Fruit fly (Drosophila melanogaster) whole organism, prepupa: ENCODE results near the gene Cad88C.

ENCODE experiments used
- Blimp-1 ChIP-seq: fragments of 200-800 bp; sonication (Bioruptor generic); optimal IDR thresholded peaks from 3 replicates; lab custom pipeline; 2017; ENCODE audit warnings: missing biosample characterization, missing genetic modification characterization, mild to moderate bottlenecking, moderate library complexity, missing genetic modification reagents
- CG10631 ChIP-seq: fragments of 200-800 bp; sonication (Bioruptor generic); optimal IDR thresholded peaks from 2 replicates; lab custom pipeline; 2016; ENCODE audit warnings: missing biosample characterization, missing genetic modification characterization
- CG10669 ChIP-seq: fragments of 200-800 bp; sonication (Bioruptor generic); optimal IDR thresholded peaks from 3 replicates; lab custom pipeline; 2018; ENCODE audit warnings: missing biosample characterization, mild to moderate bottlenecking, missing genetic modification characterization, moderate library complexity
- CG11762 ChIP-seq: fragments of 200-800 bp; sonication (Bioruptor generic); optimal IDR thresholded peaks from 3 replicates; lab custom pipeline; 2016; ENCODE audit warnings: missing biosample characterization, missing genetic modification characterization; ENCODE audit not compliant: insufficient read depth
- CG11902 ChIP-seq: fragments of 200-800 bp; sonication (Bioruptor generic); optimal IDR thresholded peaks from 3 replicates; lab custom pipeline; 2016; ENCODE audit warnings: missing biosample characterization, missing genetic modification characterization
- CG15336 ChIP-seq: fragments of 200-800 bp; sonication (Bioruptor generic); IDR thresholded peaks from 2 replicates; pipeline ENCODE4 v1.3.6; 2022; ENCODE audit warnings: missing biosample characterization, missing genetic modification characterization
- CG1621 ChIP-seq: fragments of 200-800 bp; sonication (Bioruptor generic); optimal IDR thresholded peaks from 3 replicates; lab custom pipeline; 2018; ENCODE audit warnings: missing biosample characterization, mild to moderate bottlenecking, missing genetic modification characterization
- CG16779 ChIP-seq: fragments of 200-800 bp; sonication (Bioruptor generic); optimal IDR thresholded peaks from 3 replicates; lab custom pipeline; 2017; ENCODE audit warnings: missing biosample characterization, mild to moderate bottlenecking, missing genetic modification characterization
- CG3032 ChIP-seq: fragments of 200-800 bp; optimal IDR thresholded peaks from 2 replicates; lab custom pipeline; 2019; ENCODE audit warnings: missing biosample characterization, mild to moderate bottlenecking, missing genetic modification characterization, moderate library complexity
- CG31627 ChIP-seq: fragments of 200-800 bp; sonication (Bioruptor generic); optimal IDR thresholded peaks from 3 replicates; lab custom pipeline; 2016; ENCODE audit warnings: missing biosample characterization, missing genetic modification characterization
- CG32006 ChIP-seq: fragments of 200-800 bp; sonication (Bioruptor generic); optimal IDR thresholded peaks from 3 replicates; lab custom pipeline; 2017; ENCODE audit warnings: missing biosample characterization, mild to moderate bottlenecking, missing genetic modification characterization
- CG34406 ChIP-seq: fragments of 200-800 bp; sonication (Bioruptor generic); optimal IDR thresholded peaks from 3 replicates; lab custom pipeline; 2016; ENCODE audit warnings: missing biosample characterization, missing genetic modification characterization
- CG3919 ChIP-seq: fragments of 200-800 bp; sonication (Bioruptor generic); optimal IDR thresholded peaks from 3 replicates; lab custom pipeline; 2016; ENCODE audit warnings: missing biosample characterization, missing genetic modification characterization
- CG4318 ChIP-seq: fragments of 200-800 bp; sonication (Bioruptor generic); optimal IDR thresholded peaks from 3 replicates; lab custom pipeline; 2017; ENCODE audit warnings: missing biosample characterization, mild to moderate bottlenecking, missing genetic modification characterization
- CG6163 ChIP-seq: fragments of 200-800 bp; sonication (Bioruptor generic); IDR thresholded peaks from 3 replicates; pipeline ENCODE4 v1.3.6; 2022; ENCODE audit warnings: missing biosample characterization, missing genetic modification characterization
- CG6276 ChIP-seq: fragments of 200-800 bp; sonication (Bioruptor generic); optimal IDR thresholded peaks from 2 replicates; lab custom pipeline; 2017; ENCODE audit warnings: missing biosample characterization, mild to moderate bottlenecking, missing genetic modification characterization
- CG6792 ChIP-seq: fragments of 200-800 bp; sonication (Bioruptor generic); optimal IDR thresholded peaks from 3 replicates; lab custom pipeline; 2016; ENCODE audit warnings: missing biosample characterization, missing genetic modification characterization
- CG8119 ChIP-seq: fragments of 200-800 bp; sonication (Bioruptor generic); IDR thresholded peaks from 3 replicates; pipeline ENCODE4 v1.3.6; 2022; ENCODE audit warnings: missing biosample characterization, missing genetic modification characterization
- CG8319 ChIP-seq: fragments of 200-800 bp; sonication (Bioruptor generic); optimal IDR thresholded peaks from 3 replicates; lab custom pipeline; 2016; ENCODE audit warnings: missing biosample characterization, missing genetic modification characterization
- CG8632 ChIP-seq: fragments of 200-800 bp; sonication (Bioruptor generic); optimal IDR thresholded peaks from 3 replicates; lab custom pipeline; 2016; ENCODE audit warnings: missing biosample characterization, missing genetic modification characterization
- CG9139 ChIP-seq: fragments of 200-800 bp; sonication (Bioruptor generic); optimal IDR thresholded peaks from 3 replicates; lab custom pipeline; 2017; ENCODE audit warnings: missing biosample characterization, mild to moderate bottlenecking, missing genetic modification characterization
- Eip75B ChIP-seq: fragments of 200-800 bp; sonication (Bioruptor generic); optimal IDR thresholded peaks from 3 replicates; lab custom pipeline; 2016; ENCODE audit warnings: missing biosample characterization, missing genetic modification characterization
- Eip78C ChIP-seq: fragments of 200-800 bp; sonication (Bioruptor generic); peaks from one replicate; lab custom pipeline; 2016; ENCODE audit warnings: missing biosample characterization, missing genetic modification characterization
- Ets21C ChIP-seq: fragments of 200-800 bp; sonication (Bioruptor generic); optimal IDR thresholded peaks from 3 replicates; lab custom pipeline; 2016; ENCODE audit warnings: missing biosample characterization, missing genetic modification characterization
- Ets96B ChIP-seq: fragments of 200-800 bp; optimal IDR thresholded peaks from 2 replicates; lab custom pipeline; 2019; ENCODE audit warnings: missing biosample characterization, mild to moderate bottlenecking, missing genetic modification characterization, moderate library complexity
- Gug ChIP-seq: fragments of 200-800 bp; sonication (Bioruptor generic); IDR thresholded peaks from 2 replicates; pipeline ENCODE4 v1.3.6; 2022; ENCODE audit warnings: missing biosample characterization, missing genetic modification characterization
- Hr4 ChIP-seq: fragments of 200-800 bp; sonication (Bioruptor generic); optimal IDR thresholded peaks from 3 replicates; lab custom pipeline; 2016; ENCODE audit warnings: missing biosample characterization, missing genetic modification characterization
- Lpt ChIP-seq: fragments of 200-800 bp; sonication (Bioruptor generic); optimal IDR thresholded peaks from 3 replicates; lab custom pipeline; 2016; ENCODE audit warnings: missing biosample characterization, missing genetic modification characterization
- OdsH ChIP-seq: fragments of 200-800 bp; sonication (Bioruptor generic); optimal IDR thresholded peaks from 3 replicates; lab custom pipeline; 2016; ENCODE audit warnings: missing biosample characterization, missing genetic modification characterization
- Smox ChIP-seq: fragments of 200-800 bp; sonication (Bioruptor generic); optimal IDR thresholded peaks from 3 replicates; lab custom pipeline; 2016; ENCODE audit warnings: missing biosample characterization, missing genetic modification characterization
- Sox14 ChIP-seq: fragments of 200-800 bp; sonication (Bioruptor generic); optimal IDR thresholded peaks from 3 replicates; lab custom pipeline; 2016; ENCODE audit warnings: missing biosample characterization, missing genetic modification characterization
- Sox15 ChIP-seq: fragments of 200-800 bp; sonication (Bioruptor generic); optimal IDR thresholded peaks from 3 replicates; lab custom pipeline; 2016; ENCODE audit warnings: missing biosample characterization, missing genetic modification characterization
- achi ChIP-seq: fragments of 200-800 bp; sonication (Bioruptor generic); optimal IDR thresholded peaks from 3 replicates; lab custom pipeline; 2016; ENCODE audit warnings: missing biosample characterization, missing genetic modification characterization
- acj6 ChIP-seq: fragments of 200-800 bp; sonication (Bioruptor generic); optimal IDR thresholded peaks from 3 replicates; lab custom pipeline; 2016; ENCODE audit warnings: missing biosample characterization, missing genetic modification characterization
- cyc ChIP-seq: fragments of 200-800 bp; sonication (Bioruptor generic); optimal IDR thresholded peaks from 3 replicates; lab custom pipeline; 2016; ENCODE audit warnings: missing biosample characterization, missing genetic modification characterization
- dac ChIP-seq: fragments of 200-800 bp; sonication (Bioruptor generic); optimal IDR thresholded peaks from 2 replicates; lab custom pipeline; 2017; ENCODE audit warnings: missing biosample characterization, mild to moderate bottlenecking, missing genetic modification characterization
- dsx ChIP-seq: fragments of 200-800 bp; optimal IDR thresholded peaks from 3 replicates; lab custom pipeline; 2019; ENCODE audit warnings: missing biosample characterization, mild to moderate bottlenecking, missing genetic modification characterization, moderate library complexity; ENCODE audit not compliant: poor library complexity, severe bottlenecking
- eg ChIP-seq: fragments of 200-800 bp; sonication (Bioruptor generic); IDR thresholded peaks from 3 replicates; pipeline ENCODE4 v1.3.6; 2022; ENCODE audit warnings: missing biosample characterization, missing genetic modification characterization
- esn ChIP-seq: fragments of 200-800 bp; sonication (Bioruptor generic); optimal IDR thresholded peaks from 2 replicates; lab custom pipeline; 2016; ENCODE audit warnings: missing biosample characterization, mild to moderate bottlenecking, missing genetic modification characterization, moderate library complexity
- fd59A ChIP-seq: fragments of 200-800 bp; sonication (Bioruptor generic); optimal IDR thresholded peaks from 2 replicates; lab custom pipeline; 2017; ENCODE audit warnings: missing biosample characterization, mild to moderate bottlenecking, missing genetic modification characterization, missing genetic modification reagents
- fd85E ChIP-seq: fragments of 200-800 bp; sonication (Bioruptor generic); optimal IDR thresholded peaks from 3 replicates; lab custom pipeline; 2016; ENCODE audit warnings: missing biosample characterization, missing genetic modification characterization
- lz ChIP-seq: fragments of 200-800 bp; sonication (Bioruptor generic); optimal IDR thresholded peaks from 3 replicates; lab custom pipeline; 2016; ENCODE audit warnings: missing biosample characterization, missing genetic modification characterization
- net ChIP-seq: fragments of 200-800 bp; sonication (Bioruptor generic); optimal IDR thresholded peaks from 3 replicates; lab custom pipeline; 2016; ENCODE audit warnings: missing biosample characterization, missing genetic modification characterization
- spab ChIP-seq: fragments of 200-800 bp; sonication (Bioruptor generic); optimal IDR thresholded peaks from 2 replicates; lab custom pipeline; 2017; ENCODE audit warnings: missing biosample characterization, mild to moderate bottlenecking, missing genetic modification characterization, missing genetic modification reagents
- ss ChIP-seq, 2 experiments: fragments of 200-800 bp; sonication (Bioruptor generic); optimal IDR thresholded peaks; 2 replicates in 1 of 2; 3 replicates in 1 of 2; lab custom pipeline; 2017 to 2018; ENCODE audit warnings: mild to moderate bottlenecking in 2 of 2, missing biosample characterization in 2 of 2, missing genetic modification characterization in 2 of 2, moderate library complexity in 1 of 2
- svp ChIP-seq: fragments of 200-800 bp; sonication (Bioruptor generic); peaks from one replicate; lab custom pipeline; 2016; ENCODE audit warnings: missing biosample characterization, missing genetic modification characterization
- topi ChIP-seq: fragments of 200-800 bp; sonication (Bioruptor generic); optimal IDR thresholded peaks from 3 replicates; lab custom pipeline; 2016; ENCODE audit warnings: missing biosample characterization, missing genetic modification characterization

Cad88C gene

dm6 chr3R:14630119-14630623 lies at the start of gene Cad88C:
Gene Cad88C (plus strand): TSS chr3R:14630478.
- no peak for TF ChIP-seq CG10631 (GFP tag; lab: Kevin White, UChicago)
- no peak for TF ChIP-seq Sox15 (GFP tag; lab: Kevin White, UChicago)
- TF ChIP-seq CG15336: 0 out of 2 replicates have a peak, but pooled peaks have one; percentile 10
- TF ChIP-seq Eip78C (GFP tag; lab: Kevin White, UChicago): peak; percentile 60
- no peak for TF ChIP-seq esn (GFP tag; lab: Kevin White, UChicago)
- no peak for TF ChIP-seq CG8119 (GFP tag; lab: Robert Waterston, UW)
- no peak for TF ChIP-seq fd59A (GFP tag; lab: Kevin White, UChicago)
- TF ChIP-seq CG3919 (GFP tag; lab: Kevin White, UChicago): no peak
- no peak for TF ChIP-seq CG8319 (GFP tag; lab: Kevin White, UChicago)
- no peak for TF ChIP-seq net (GFP tag; lab: Kevin White, UChicago)
- TF ChIP-seq dsx (GFP tag; lab: Kevin White, UChicago): no peak
- no peak for TF ChIP-seq CG3032 (tag; lab: Kevin White, UChicago)
- no peak for TF ChIP-seq Eip75B
- no peak for TF ChIP-seq fd85E (GFP tag; lab: Kevin White, UChicago)
- no peak for TF ChIP-seq CG32006 (GFP tag; lab: Kevin White, UChicago)
- TF ChIP-seq ss (GFP tag; optimal IDR thresholded peaks at IDR 0.05; lab: Kevin White, UChicago): peak in 1 of 2 experiments; percentile 10
- TF ChIP-seq CG11762: no peak
- no peak for TF ChIP-seq svp (GFP tag; lab: Kevin White, UChicago)
- TF ChIP-seq lz (GFP tag; lab: Kevin White, UChicago): no peak
- no peak for TF ChIP-seq Ets96B
- no peak for TF ChIP-seq spab
- TF ChIP-seq Hr4 (GFP tag; lab: Kevin White, UChicago): no peak
- no peak for TF ChIP-seq CG34406 (GFP tag; lab: Kevin White, UChicago)
- no peak for TF ChIP-seq OdsH
- TF ChIP-seq CG6792 (GFP tag; lab: Kevin White, UChicago): no peak
- TF ChIP-seq CG6163: 0 out of 3 replicates have a peak, but pooled peaks have one; percentile 16
- TF ChIP-seq CG10669 (GFP tag; lab: Kevin White, UChicago): no peak

- TF ChIP-seq Hr4 (GFP tag; lab: Kevin White, UChicago) (no peak), ss (GFP tag; optimal IDR thresholded peaks at IDR 0.05; lab: Kevin White, UChicago) (no peak), svp (GFP tag; lab: Kevin White, UChicago) (peak; percentile 57), achi (no peak), topi (GFP tag; lab: Kevin White, UChicago) (no peak), Sox14 (no peak), CG6276 (GFP tag; lab: Kevin White, UChicago) (no peak), CG1621 (tag; lab: Kevin White, UChicago) (no peak), esn (GFP tag; lab: Kevin White, UChicago) (no peak), Ets21C (GFP tag; lab: Kevin White, UChicago) (no peak), fd59A (GFP tag; lab: Kevin White, UChicago) (no peak), CG31627 (no peak), Blimp-1 (no peak), eg (no peak), Eip78C (GFP tag; lab: Kevin White, UChicago) (peak; percentile 61), dac (no peak), Gug (GFP tag; lab: Robert Waterston, UW) (no peak), CG11902 (GFP tag; lab: Kevin White, UChicago) (no peak), Lpt (GFP tag; lab: Kevin White, UChicago) (no peak), CG10669 (GFP tag; lab: Kevin White, UChicago) (no peak), dsx (GFP tag; lab: Kevin White, UChicago) (peak; percentile 20), CG8632 (GFP tag; lab: Kevin White, UChicago) (no peak), net (GFP tag; lab: Kevin White, UChicago) (no peak), CG6792 (GFP tag; lab: Kevin White, UChicago) (no peak), cyc (GFP tag; lab: Kevin White, UChicago) (no peak), CG15336 (no peak), CG4318 (GFP tag; lab: Kevin White, UChicago) (no peak), acj6 (no peak), CG3032 (tag; lab: Kevin White, UChicago) (peak; percentile 20), CG16779 (tag; lab: Kevin White, UChicago) (no peak), Eip75B (no peak), Smox (GFP tag; lab: Kevin White, UChicago) (no peak), CG9139 (GFP tag; lab: Kevin White, UChicago) (no peak)
Measured at dm6 chr3R:14586480-14587443, 43.5 kb upstream of the Cad88C start.
